Worm (Caenorhabditis elegans): ENCODE measurements around the gene papl-1.

papl-1 gene

ce11 chrV:12768946-12769345 lies 9.4 kb upstream of the papl-1 start, which contains the start of gene srt-43:
Gene srt-43, plus strand, starts transcription at chrV:12769246.
- no peak for TF ChIP-seq npax-4 (tag; optimal IDR thresholded peaks at IDR 0.05)
- no peak for TF ChIP-seq nhr-232 (tag; optimal IDR thresholded peaks at IDR 0.05)
- TF ChIP-seq K09A11.1 (tag; optimal IDR thresholded peaks at IDR 0.05; ENCODE audit: insufficient read depth) = no peak
- no peak for TF ChIP-seq hlh-15 (tag; optimal IDR thresholded peaks at IDR 0.05)
- TF ChIP-seq tbx-7 (tag; optimal IDR thresholded peaks at IDR 0.05) = no peak
- no peak for TF ChIP-seq ceh-9 (tag; optimal IDR thresholded peaks at IDR 0.05)
- TF ChIP-seq dve-1 (tag; optimal IDR thresholded peaks at IDR 0.05) = no peak
- no peak for TF ChIP-seq unc-86 (tag; optimal IDR thresholded peaks at IDR 0.05)
- TF ChIP-seq C08G9.2 (tag; optimal IDR thresholded peaks at IDR 0.05) = no peak
- TF ChIP-seq nhr-11 (tag; optimal IDR thresholded peaks at IDR 0.05) = no peak
- no peak for TF ChIP-seq rnt-1 (tag; optimal IDR thresholded peaks at IDR 0.05)
- no peak for TF ChIP-seq sox-2 (GFP tag; IDR thresholded peaks at IDR 0.05)
- TF ChIP-seq tbx-2 (tag; optimal IDR thresholded peaks at IDR 0.05) = no peak
- TF ChIP-seq hlh-30 (tag; optimal IDR thresholded peaks at IDR 0.05; ENCODE audit: insufficient read depth) = no peak
- TF ChIP-seq odd-2 (tag; optimal IDR thresholded peaks at IDR 0.05) = no peak
- TF ChIP-seq Y22D7AL.16 (tag; optimal IDR thresholded peaks at IDR 0.05) = no peak
- no peak for TF ChIP-seq sdc-2 (tag; optimal IDR thresholded peaks at IDR 0.05)
- TF ChIP-seq pros-1 (tag; optimal IDR thresholded peaks at IDR 0.05) = no peak
- TF ChIP-seq ceh-14 (tag; optimal IDR thresholded peaks at IDR 0.05) = no peak

- no peak for TF ChIP-seq ama-1 (optimal IDR thresholded peaks at IDR 0.05)
- TF ChIP-seq nfya-1 (tag; optimal IDR thresholded peaks at IDR 0.05) = peak; percentile 11
Observed at ce11 chrV:12763291-12763995, 3.9 kb upstream of the papl-1 start, which contains the start of the genes abcf-1 and scc-3. Gene abcf-1, minus strand, starts transcription at chrV:12763375. Gene scc-3, plus strand, starts transcription at chrV:12763945.

ce11 chrV:12760913-12761312 lies 1.4 kb upstream of the papl-1 start, which contains the start of gene F18E2.15:
Gene F18E2.15, minus strand, starts transcription at chrV:12761013.
- no peak for TF ChIP-seq ceh-45 (GFP tag; IDR thresholded peaks at IDR 0.05)
- no peak for TF ChIP-seq ceh-18 (tag; optimal IDR thresholded peaks at IDR 0.05)
- TF ChIP-seq unc-55 (GFP tag; optimal IDR thresholded peaks at IDR 0.05) = no peak
- no peak for TF ChIP-seq hlh-15 (tag; optimal IDR thresholded peaks at IDR 0.05)
- TF ChIP-seq nhr-232 (tag; optimal IDR thresholded peaks at IDR 0.05) = no peak
- no peak for TF ChIP-seq ceh-2 (tag; optimal IDR thresholded peaks at IDR 0.05)
- TF ChIP-seq dve-1 (tag; optimal IDR thresholded peaks at IDR 0.05) = no peak
- no peak for TF ChIP-seq unc-3 (GFP tag; conservative IDR thresholded peaks at IDR 0.05)
- no peak for TF ChIP-seq unc-3 (tag; optimal IDR thresholded peaks at IDR 0.05)
- no peak for TF ChIP-seq ama-1 (optimal IDR thresholded peaks at IDR 0.05)
- no peak for TF ChIP-seq ets-4 (tag; optimal IDR thresholded peaks at IDR 0.05)
- no peak for TF ChIP-seq ahr-1 (tag; optimal IDR thresholded peaks at IDR 0.05)
- TF ChIP-seq C08G9.2 (tag; optimal IDR thresholded peaks at IDR 0.05) = no peak

- TF ChIP-seq ceh-45 (GFP tag; IDR thresholded peaks at IDR 0.05) = no peak
- TF ChIP-seq C08G9.2 (tag; optimal IDR thresholded peaks at IDR 0.05) = no peak
- TF ChIP-seq ceh-22 (tag; optimal IDR thresholded peaks at IDR 0.05) = no peak
- TF ChIP-seq ahr-1 (tag; optimal IDR thresholded peaks at IDR 0.05) = no peak
- no peak for TF ChIP-seq sox-2 (GFP tag; IDR thresholded peaks at IDR 0.05)
- TF ChIP-seq zip-5 (tag; optimal IDR thresholded peaks at IDR 0.05) = no peak
- TF ChIP-seq pat-9 (tag; optimal IDR thresholded peaks at IDR 0.05) = no peak
Observed at ce11 chrV:12754839-12755238, 4.7 kb downstream of the papl-1 start, which contains the start of gene gpa-13. Gene gpa-13, minus strand, starts transcription at chrV:12754939.

ce11 chrV:12752407-12752806 lies 7.2 kb downstream of the papl-1 start, which contains the start of gene C15C8.8:
Gene C15C8.8, minus strand, starts transcription at chrV:12752507.
- TF ChIP-seq ceh-14 (tag; optimal IDR thresholded peaks at IDR 0.05) = no peak
- no peak for TF ChIP-seq ceh-19 (GFP tag; optimal IDR thresholded peaks at IDR 0.05)
- no peak for TF ChIP-seq rnt-1 (tag; optimal IDR thresholded peaks at IDR 0.05)
- no peak for TF ChIP-seq fkh-6 (tag; optimal IDR thresholded peaks at IDR 0.05)
- TF ChIP-seq ceh-31 (tag; optimal IDR thresholded peaks at IDR 0.05) = no peak
- TF ChIP-seq lim-6 (tag; optimal IDR thresholded peaks at IDR 0.05) = no peak
- no peak for TF ChIP-seq ahr-1 (tag; optimal IDR thresholded peaks at IDR 0.05)
- TF ChIP-seq C08G9.2 (tag; optimal IDR thresholded peaks at IDR 0.05) = no peak

All from whole organism, late embryonic.